Worm (Caenorhabditis elegans) whole organism, L4 larva: ENCODE results near the gene npr-34.
A peak's percentile ranks its signal among the peaks of the same experiment; 100 is the strongest.

ENCODE experiments used
- D1046.2 ChIP-seq: fragments of 200-800 bp; sonication (Bioruptor generic); IDR thresholded peaks from 2 replicates; pipeline ENCODE4 v1.3.6; 2022; ENCODE audit warnings: missing genetic modification characterization, missing compliant biosample characterization
- F26F4.8 ChIP-seq: fragments of 200-800 bp; sonication (Bioruptor generic); conservative IDR thresholded peaks from 2 replicates; pipeline ENCODE4 v1.3.6; 2022; ENCODE audit warnings: missing genetic modification characterization, missing compliant biosample characterization
- F37D6.2 ChIP-seq: sonication (generic microtip); optimal IDR thresholded peaks from 2 replicates; lab custom pipeline; 2016; ENCODE audit warnings: mild to moderate bottlenecking, missing genetic modification characterization, missing compliant biosample characterization
- T26A8.4 ChIP-seq: fragments of 200-800 bp; sonication (Bioruptor generic); IDR thresholded peaks from 2 replicates; pipeline ENCODE4 v1.3.6; 2022; ENCODE audit warnings: missing genetic modification characterization, missing compliant biosample characterization
- Y48G9A.11 ChIP-seq: fragments of 200-800 bp; sonication (Bioruptor generic); IDR thresholded peaks from 2 replicates; pipeline ENCODE4 v1.3.6; 2022; ENCODE audit warnings: missing genetic modification reagents, missing genetic modification characterization, missing compliant biosample characterization
- ZK337.2 ChIP-seq: fragments of 200-800 bp; sonication (Bioruptor generic); IDR thresholded peaks from 2 replicates; pipeline ENCODE4 v1.3.6; 2022; ENCODE audit warnings: missing genetic modification reagents, missing genetic modification characterization, missing compliant biosample characterization
- ceh-28 ChIP-seq: fragments of 150-350 bp; optimal IDR thresholded peaks from 2 replicates; lab custom pipeline; 2014; ENCODE audit warnings: missing biosample characterization, missing genetic modification reagents, missing genetic modification characterization
- ceh-82 ChIP-seq: sonication (generic microtip); optimal IDR thresholded peaks from 2 replicates; lab custom pipeline; 2017; ENCODE audit warnings: missing biosample characterization, missing genetic modification characterization
- ctbp-1 ChIP-seq: fragments of 200-800 bp; sonication (Bioruptor generic); IDR thresholded peaks from 2 replicates; pipeline ENCODE4 v1.3.6; 2022; ENCODE audit warnings: missing genetic modification reagents, missing genetic modification characterization, missing compliant biosample characterization
- daf-12 ChIP-seq: fragments of 150-350 bp; optimal IDR thresholded peaks from 2 replicates; lab custom pipeline; 2014; ENCODE audit warnings: missing biosample characterization, missing genetic modification reagents, missing genetic modification characterization
- dmd-6 ChIP-seq: fragments of 200-800 bp; sonication (Bioruptor generic); IDR thresholded peaks from 2 replicates; pipeline ENCODE4 v1.3.6; 2022; ENCODE audit warnings: missing genetic modification reagents, missing genetic modification characterization, missing compliant biosample characterization
- duxl-1 ChIP-seq: sonication (generic microtip); optimal IDR thresholded peaks from 2 replicates; lab custom pipeline; 2016; ENCODE audit warnings: mild to moderate bottlenecking, missing genetic modification characterization, moderate library complexity, missing compliant biosample characterization; ENCODE audit not compliant: poor library complexity
- egl-43 ChIP-seq: fragments of 200-800 bp; sonication (Bioruptor generic); IDR thresholded peaks from 2 replicates; pipeline ENCODE4 v1.3.6; 2022; ENCODE audit warnings: missing genetic modification reagents, missing genetic modification characterization, missing compliant biosample characterization
- hmg-1.1 ChIP-seq: fragments of 200-800 bp; sonication (Bioruptor generic); IDR thresholded peaks from 2 replicates; pipeline ENCODE4 v1.3.6; 2022; ENCODE audit warnings: missing genetic modification reagents, missing genetic modification characterization, missing compliant biosample characterization
- lim-7 ChIP-seq: fragments of 200-800 bp; sonication (Bioruptor generic); IDR thresholded peaks from 2 replicates; pipeline ENCODE4 v1.3.6; 2022; ENCODE audit warnings: missing genetic modification characterization, missing compliant biosample characterization
- lin-29 ChIP-seq: fragments of 200-800 bp; sonication (Bioruptor generic); IDR thresholded peaks from 2 replicates; pipeline ENCODE4 v1.3.6; 2022; ENCODE audit warnings: missing genetic modification reagents, missing genetic modification characterization, missing compliant biosample characterization
- lin-38 ChIP-seq: fragments of 200-800 bp; sonication (Bioruptor generic); IDR thresholded peaks from 2 replicates; pipeline ENCODE4 v1.3.6; 2022; ENCODE audit warnings: missing genetic modification reagents, missing genetic modification characterization, missing compliant biosample characterization
- madf-9 ChIP-seq: fragments of 200-800 bp; sonication (Bioruptor generic); conservative IDR thresholded peaks from 2 replicates; pipeline ENCODE4 v1.3.6; 2022; ENCODE audit warnings: missing genetic modification reagents, missing genetic modification characterization, missing compliant biosample characterization
- mes-2 ChIP-seq: sonication (generic microtip); optimal IDR thresholded peaks from 2 replicates; lab custom pipeline; 2016; ENCODE audit warnings: missing genotype, mild to moderate bottlenecking, missing genetic modification characterization, missing compliant biosample characterization; ENCODE audit not compliant: poor library complexity, severe bottlenecking
- mxl-2 ChIP-seq: fragments of 200-800 bp; sonication (Bioruptor generic); conservative IDR thresholded peaks from 2 replicates; pipeline ENCODE4 v1.3.6; 2022; ENCODE audit warnings: missing genetic modification reagents, missing genetic modification characterization, missing compliant biosample characterization
- nhr-11 ChIP-seq: fragments of 150-350 bp; optimal IDR thresholded peaks from 2 replicates; lab custom pipeline; 2014; ENCODE audit warnings: missing biosample characterization, missing genetic modification characterization
- nhr-237 ChIP-seq: sonication (generic microtip); optimal IDR thresholded peaks from 2 replicates; lab custom pipeline; 2017; ENCODE audit warnings: missing biosample characterization, missing genetic modification characterization
- nhr-42 ChIP-seq: fragments of 200-800 bp; sonication (Bioruptor generic); IDR thresholded peaks from 2 replicates; pipeline ENCODE4 v1.3.6; 2022; ENCODE audit warnings: missing genetic modification characterization, missing compliant biosample characterization
- nhr-77 ChIP-seq: fragments of 150-350 bp; optimal IDR thresholded peaks from 2 replicates; lab custom pipeline; 2014; ENCODE audit warnings: missing biosample characterization, missing genetic modification characterization
- php-3 ChIP-seq: fragments of 200-800 bp; sonication (Bioruptor generic); IDR thresholded peaks from 2 replicates; pipeline ENCODE4 v1.3.6; 2022; ENCODE audit warnings: missing genetic modification reagents, missing genetic modification characterization, missing compliant biosample characterization
- saeg-2 ChIP-seq: fragments of 200-800 bp; sonication (Bioruptor generic); IDR thresholded peaks from 2 replicates; pipeline ENCODE4 v1.3.6; 2022; ENCODE audit warnings: missing genetic modification reagents, missing genetic modification characterization, missing compliant biosample characterization
- set-16 ChIP-seq: fragments of 200-800 bp; sonication (Bioruptor generic); IDR thresholded peaks from 2 replicates; pipeline ENCODE4 v1.3.6; 2022; ENCODE audit warnings: missing genetic modification reagents, missing genetic modification characterization, missing compliant biosample characterization
- spr-1 ChIP-seq: sonication (generic microtip); optimal IDR thresholded peaks from 2 replicates; lab custom pipeline; 2016; ENCODE audit warnings: mild to moderate bottlenecking, missing genetic modification characterization, missing compliant biosample characterization
- tag-97 ChIP-seq: fragments of 200-800 bp; sonication (Bioruptor generic); IDR thresholded peaks from 2 replicates; pipeline ENCODE4 v1.3.6; 2022; ENCODE audit warnings: missing genetic modification characterization, missing compliant biosample characterization
- unc-130 ChIP-seq: sonication (generic microtip); optimal IDR thresholded peaks from 2 replicates; lab custom pipeline; 2016; ENCODE audit warnings: missing genetic modification reagents, missing genetic modification characterization, missing compliant biosample characterization
- unc-62 ChIP-seq, 3 experiments: fragments of 150-350 bp in 1 of 3; sonication (generic microtip); optimal IDR thresholded peaks in 2 of 3; peaks in 1 of 3; 1 replicate in 1 of 3; 2 replicates in 2 of 3; lab custom pipeline; 2014 to 2017; ENCODE audit warnings: missing biosample characterization in 3 of 3, missing genetic modification characterization in 3 of 3, missing genetic modification reagents in 3 of 3, missing genotype in 1 of 3
- zip-2 ChIP-seq: fragments of 150-350 bp; optimal IDR thresholded peaks from 2 replicates; lab custom pipeline; 2014; ENCODE audit warnings: missing biosample characterization, missing genetic modification characterization

The npr-34 gene

ce11 chrII:14772956-14773788, 34.1 kb upstream of the npr-34 start, which contains the start of gene Y54E2A.7:
Gene Y54E2A.7, minus strand, starts transcription at chrII:14773006.
- TF ChIP-seq zip-2 (tag; lab: Kevin White, UChicago): no peak
- no peak for TF ChIP-seq mxl-2 (GFP tag; lab: Robert Waterston, UW)
- TF ChIP-seq nhr-42: no peak
- TF ChIP-seq nhr-237 (tag; lab: Kevin White, UChicago): no peak
- TF ChIP-seq nhr-11 (tag; lab: Kevin White, UChicago): no peak
- no peak for TF ChIP-seq lim-7
- TF ChIP-seq duxl-1 (tag; lab: Kevin White, UChicago): no peak
- TF ChIP-seq F26F4.8: no peak
- TF ChIP-seq mes-2: no peak
- TF ChIP-seq saeg-2 (GFP tag; lab: Robert Waterston, UW): no peak
- no peak for TF ChIP-seq D1046.2 (GFP tag; lab: Robert Waterston, UW)
- no peak for TF ChIP-seq spr-1 (tag; lab: Kevin White, UChicago)
- TF ChIP-seq ceh-82 (tag; lab: Kevin White, UChicago): no peak
- no peak for TF ChIP-seq F37D6.2 (tag; lab: Kevin White, UChicago)

ce11 chrII:14772113-14772512, 33.1 kb upstream of the npr-34 start:
- TF ChIP-seq unc-130 (GFP tag; lab: Kevin White, UChicago): no peak
- TF ChIP-seq tag-97: no peak
- TF ChIP-seq daf-12: no peak
- TF ChIP-seq D1046.2 (GFP tag; lab: Robert Waterston, UW): no peak
- TF ChIP-seq nhr-77 (tag; lab: Kevin White, UChicago): no peak
- no peak for TF ChIP-seq madf-9 (GFP tag; lab: Robert Waterston, UW)
- TF ChIP-seq set-16 (GFP tag; lab: Robert Waterston, UW): peak; percentile 69
- TF ChIP-seq ctbp-1 (GFP tag; lab: Robert Waterston, UW): no peak

ce11 chrII:14771096-14771495, 32.1 kb upstream of the npr-34 start:
- TF ChIP-seq unc-62 (GFP tag; optimal IDR thresholded peaks at IDR 0.05 in 1 of 2; lab: Kevin White, UChicago) (peak in 1 of 2 experiments; percentile 79), unc-62 (tag; optimal IDR thresholded peaks at IDR 0.05; lab: Kevin White, UChicago) (no peak), D1046.2 (GFP tag; lab: Robert Waterston, UW) (no peak), F26F4.8 (no peak), set-16 (GFP tag; lab: Robert Waterston, UW) (peak; percentile 72)

ce11 chrII:14768804-14769203, 29.8 kb upstream of the npr-34 start:
- no peak for TF ChIP-seq ZK337.2 (GFP tag; lab: Robert Waterston, UW)
- TF ChIP-seq lin-29: no peak
- TF ChIP-seq lim-7: no peak
- peak; percentile 61 for TF ChIP-seq ceh-28
- TF ChIP-seq mxl-2 (GFP tag; lab: Robert Waterston, UW): no peak
- no peak for TF ChIP-seq nhr-77 (tag; lab: Kevin White, UChicago)
- no peak for TF ChIP-seq php-3

- TF ChIP-seq egl-43 (GFP tag; lab: Robert Waterston, UW) (peak; percentile 62; the same call in 1 of the 2 replicates), set-16 (GFP tag; lab: Robert Waterston, UW) (peak; percentile 41; the same call in 1 of the 2 replicates)
Observed at ce11 chrII:14765697-14766096, 26.7 kb upstream of the npr-34 start.

ce11 chrII:14762528-14762927, 23.5 kb upstream of the npr-34 start:
- peak; percentile 54; the same call in 1 of the 2 replicates for TF ChIP-seq hmg-1.1 (GFP tag; lab: Robert Waterston, UW)
- peak; percentile 49; the same call in 1 of the 2 replicates for TF ChIP-seq egl-43 (GFP tag; lab: Robert Waterston, UW)
- TF ChIP-seq set-16 (GFP tag; lab: Robert Waterston, UW): peak; percentile 99
- 0 out of 2 replicates have a peak, but pooled peaks have one; percentile 56 for TF ChIP-seq T26A8.4
- peak; percentile 68; the same call in 1 of the 2 replicates for TF ChIP-seq nhr-42
- TF ChIP-seq ctbp-1 (GFP tag; lab: Robert Waterston, UW): peak; percentile 77; the same call in 1 of the 2 replicates
- TF ChIP-seq lin-38: peak; percentile 67
- 0 out of 2 replicates have a peak, but pooled peaks have one; percentile 32 for TF ChIP-seq Y48G9A.11 (GFP tag; lab: Robert Waterston, UW)
- peak; percentile 13; the same call in 1 of the 2 replicates for TF ChIP-seq dmd-6
- TF ChIP-seq, all 104 proteins: peak for 9; not testable (repeated sequence) for 95
